Worm (Caenorhabditis elegans): Measurements from ENCODE around the gene cid-1.

Gene cid-1

DNA sequence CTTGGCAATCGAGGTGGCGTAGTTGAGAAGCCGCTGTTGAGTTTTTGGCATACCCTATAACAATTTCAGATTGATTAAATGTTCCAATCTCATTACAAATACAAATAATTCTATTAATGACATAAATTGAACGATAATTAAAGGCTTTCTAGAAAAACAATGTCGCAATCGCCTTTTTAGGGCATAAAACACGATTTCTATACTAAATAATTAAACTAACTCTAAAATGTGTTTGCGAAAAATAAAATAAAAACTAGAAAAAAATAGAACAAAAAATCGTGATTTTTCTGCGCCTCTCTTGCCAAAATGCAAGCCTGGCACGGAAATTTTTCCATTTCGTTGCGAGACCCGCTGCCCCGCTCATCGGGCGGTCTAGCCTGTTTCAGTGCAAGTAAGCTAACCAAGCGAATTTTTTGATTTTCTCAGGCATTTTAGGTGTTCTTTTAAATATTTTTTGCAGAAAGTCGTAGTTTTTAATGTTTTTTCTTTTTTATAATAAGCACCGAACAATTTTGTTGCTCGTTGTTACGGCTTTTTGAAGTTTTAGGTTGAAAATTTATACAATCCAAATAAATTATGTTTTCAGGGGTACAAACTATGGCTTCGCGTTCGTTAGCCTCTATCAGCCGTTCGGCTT lies 54.2 kb downstream of the cid-1 start, which contains the start of the genes C34E10.12, C34E10.10 and atp-2 (continued):
- TF ChIP-seq ztf-11 (tag; optimal IDR thresholded peaks at IDR 0.05): no peak
- peak; percentile 91 for TF ChIP-seq nhr-25 (tag; optimal IDR thresholded peaks at IDR 0.05)
- TF ChIP-seq lsy-2 (tag; optimal IDR thresholded peaks at IDR 0.05): peak; percentile 65 to 93
- TF ChIP-seq ztf-1 (GFP tag; conservative IDR thresholded peaks at IDR 0.05): no peak
- peak; percentile 74 for TF ChIP-seq ama-1 (optimal IDR thresholded peaks at IDR 0.05)
- TF ChIP-seq nhr-129 (tag; optimal IDR thresholded peaks at IDR 0.05): peak; percentile 86
- TF ChIP-seq dmd-4 (tag; optimal IDR thresholded peaks at IDR 0.05): no peak

DNA sequence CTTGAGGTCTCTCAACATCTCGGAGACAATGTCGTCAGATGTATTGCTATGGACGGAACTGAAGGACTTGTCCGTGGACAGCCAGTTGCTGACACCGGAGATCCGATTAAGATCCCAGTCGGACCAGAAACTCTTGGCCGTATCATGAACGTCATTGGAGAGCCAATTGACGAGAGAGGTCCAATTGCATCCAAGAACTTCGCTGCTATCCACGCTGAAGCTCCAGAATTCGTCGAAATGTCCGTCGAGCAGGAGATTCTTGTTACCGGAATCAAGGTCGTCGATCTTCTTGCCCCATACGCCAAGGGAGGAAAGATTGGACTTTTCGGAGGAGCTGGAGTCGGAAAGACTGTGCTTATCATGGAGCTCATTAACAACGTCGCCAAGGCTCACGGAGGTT lies 55.1 kb downstream of the cid-1 start:
- TF ChIP-seq blmp-1 (tag; optimal IDR thresholded peaks at IDR 0.05; ENCODE audit: insufficient read depth): no peak

DNA sequence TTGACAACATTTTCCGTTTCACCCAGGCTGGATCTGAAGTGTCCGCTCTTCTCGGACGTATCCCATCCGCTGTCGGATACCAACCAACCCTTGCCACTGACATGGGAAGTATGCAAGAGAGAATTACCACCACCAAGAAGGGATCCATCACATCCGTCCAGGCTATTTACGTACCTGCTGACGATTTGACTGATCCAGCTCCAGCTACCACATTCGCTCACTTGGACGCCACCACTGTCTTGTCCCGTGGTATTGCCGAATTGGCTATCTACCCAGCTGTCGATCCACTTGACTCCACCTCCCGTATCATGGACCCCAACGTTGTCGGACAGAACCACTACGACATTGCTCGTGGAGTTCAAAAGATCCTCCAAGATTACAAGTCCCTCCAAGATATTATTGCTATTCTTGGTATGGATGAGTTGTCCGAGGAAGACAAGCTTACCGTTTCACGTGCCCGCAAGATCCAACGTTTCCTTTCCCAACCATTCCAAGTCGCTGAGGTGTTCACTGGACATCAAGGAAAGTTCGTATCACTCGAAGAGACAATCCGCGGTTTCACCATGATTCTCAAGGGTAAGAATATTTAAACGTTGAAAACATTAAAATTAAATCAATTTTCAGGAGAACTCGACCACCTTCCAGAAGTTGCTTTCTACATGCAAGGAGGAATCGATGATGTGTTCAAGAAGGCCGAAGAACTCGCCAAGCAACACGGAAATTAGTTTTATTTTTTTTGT lies 56.0 kb downstream of the cid-1 start:
- TF ChIP-seq nhr-23 (tag; optimal IDR thresholded peaks at IDR 0.05): peak; percentile 35
- no peak for TF ChIP-seq nhr-12 (tag; optimal IDR thresholded peaks at IDR 0.05)
- TF ChIP-seq snpc-4 (tag; optimal IDR thresholded peaks at IDR 0.05): no peak
- no peak for TF ChIP-seq peb-1 (tag; optimal IDR thresholded peaks at IDR 0.05)
- TF ChIP-seq alr-1 (tag; optimal IDR thresholded peaks at IDR 0.05): no peak

All from whole organism, L2 larva.